Fruit fly (Drosophila melanogaster) whole organism, embryonic: Measurements from ENCODE around the gene CG15880.

Source experiments
- Abd-B ChIP-seq: fragments of 200-800 bp; sonication (Bioruptor generic); optimal IDR thresholded peaks from 2 replicates; lab custom pipeline; 2018; ENCODE audit warnings: missing biosample characterization, mild to moderate bottlenecking, missing genetic modification characterization, moderate library complexity
- CG11695 ChIP-seq: fragments of 200-800 bp; sonication (Bioruptor generic); IDR thresholded peaks from 3 replicates; pipeline ENCODE4 v1.3.6; 2022; ENCODE audit warnings: missing biosample characterization, missing genetic modification characterization
- CG11696 ChIP-seq: fragments of 200-800 bp; sonication (Bioruptor generic); IDR thresholded peaks from 2 replicates; pipeline ENCODE4 v1.3.6; 2022; ENCODE audit warnings: missing biosample characterization, missing genetic modification characterization
- CG1233 ChIP-seq: fragments of 200-800 bp; sonication (Bioruptor generic); optimal IDR thresholded peaks from 4 replicates; lab custom pipeline; 2018; ENCODE audit warnings: missing biosample characterization, mild to moderate bottlenecking, missing genetic modification characterization
- CG12744 ChIP-seq: fragments of 200-800 bp; sonication (Bioruptor generic); optimal IDR thresholded peaks from 2 replicates; lab custom pipeline; 2016; ENCODE audit warnings: missing biosample characterization, missing genetic modification characterization
- CG14441 ChIP-seq: fragments of 200-800 bp; sonication (Bioruptor generic); IDR thresholded peaks from 2 replicates; pipeline ENCODE4 v1.3.6; 2022; ENCODE audit warnings: missing biosample characterization, missing genetic modification characterization
- CG14667 ChIP-seq: fragments of 200-800 bp; sonication (Bioruptor generic); IDR thresholded peaks from 2 replicates; pipeline ENCODE4 v1.3.6; 2022; ENCODE audit warnings: missing biosample characterization, missing genetic modification characterization
- CG1603 ChIP-seq: fragments of 200-800 bp; sonication (Bioruptor generic); optimal IDR thresholded peaks from 2 replicates; lab custom pipeline; 2019; ENCODE audit warnings: missing biosample characterization, mild to moderate bottlenecking, missing genetic modification characterization, moderate library complexity
- CG1647 ChIP-seq: fragments of 200-800 bp; sonication (Bioruptor generic); optimal IDR thresholded peaks from 3 replicates; lab custom pipeline; 2016; ENCODE audit warnings: missing biosample characterization, missing genetic modification characterization
- CG17612 ChIP-seq: fragments of 200-800 bp; sonication (Bioruptor generic); IDR thresholded peaks from 2 replicates; pipeline ENCODE4 v1.3.6; 2022; ENCODE audit warnings: missing biosample characterization, missing genetic modification characterization
- CG17829 ChIP-seq: fragments of 200-800 bp; optimal IDR thresholded peaks from 2 replicates; lab custom pipeline; 2019; ENCODE audit warnings: missing biosample characterization, mild to moderate bottlenecking, missing genetic modification characterization, moderate library complexity
- CG17912 ChIP-seq: fragments of 200-800 bp; sonication (Bioruptor generic); optimal IDR thresholded peaks from 2 replicates; lab custom pipeline; 2018; ENCODE audit warnings: missing biosample characterization, mild to moderate bottlenecking, missing genetic modification characterization
- CG2129 ChIP-seq: fragments of 200-800 bp; sonication (Bioruptor generic); IDR thresholded peaks from 2 replicates; pipeline ENCODE4 v1.3.6; 2022; ENCODE audit warnings: missing biosample characterization, missing genetic modification characterization; ENCODE audit not compliant: partially characterized antibody
- CG30020 ChIP-seq: fragments of 200-800 bp; optimal IDR thresholded peaks from 2 replicates; lab custom pipeline; 2019; ENCODE audit warnings: missing biosample characterization, mild to moderate bottlenecking, missing genetic modification characterization, moderate library complexity
- CG34376 ChIP-seq: fragments of 200-800 bp; sonication (Bioruptor generic); optimal IDR thresholded peaks from 2 replicates; lab custom pipeline; 2018; ENCODE audit warnings: missing biosample characterization, mild to moderate bottlenecking, missing genetic modification characterization
- CG3726 ChIP-seq: fragments of 200-800 bp; sonication (Bioruptor generic); IDR thresholded peaks from 3 replicates; pipeline ENCODE4, ENCODE4 v1.3.6; 2022; ENCODE audit warnings: missing biosample characterization, missing genetic modification characterization
- CG7839 ChIP-seq: fragments of 200-800 bp; sonication (Bioruptor generic); optimal IDR thresholded peaks from 3 replicates; lab custom pipeline; 2018; ENCODE audit warnings: missing biosample characterization, mild to moderate bottlenecking, missing genetic modification characterization, moderate library complexity
- CG8359 ChIP-seq: fragments of 200-800 bp; sonication (Bioruptor generic); optimal IDR thresholded peaks from 2 replicates; lab custom pipeline; 2017; ENCODE audit warnings: missing biosample characterization, mild to moderate bottlenecking, missing genetic modification characterization, borderline replicate concordance
- CG8924 ChIP-seq: fragments of 200-800 bp; optimal IDR thresholded peaks from 3 replicates; lab custom pipeline; 2019; ENCODE audit warnings: missing biosample characterization, mild to moderate bottlenecking, missing genetic modification characterization, moderate library complexity
- CG9215 ChIP-seq: fragments of 200-800 bp; sonication (Bioruptor generic); IDR thresholded peaks from 2 replicates; pipeline ENCODE4 v1.3.6; 2022; ENCODE audit warnings: missing biosample characterization, missing genetic modification characterization
- CTCF ChIP-seq: fragments of 200-800 bp; sonication (Bioruptor generic); optimal IDR thresholded peaks from 2 replicates; lab custom pipeline; 2017; ENCODE audit warnings: missing biosample characterization, mild to moderate bottlenecking, missing genetic modification characterization, moderate library complexity
- Dip2 ChIP-seq: fragments of 200-800 bp; sonication (Bioruptor generic); IDR thresholded peaks from 2 replicates; pipeline ENCODE4 v1.3.6; 2022; ENCODE audit warnings: missing biosample characterization, missing genetic modification characterization
- HLH3B ChIP-seq: fragments of 200-800 bp; sonication (Bioruptor generic); IDR thresholded peaks from 2 replicates; pipeline ENCODE4 v1.3.6; 2022; ENCODE audit warnings: missing biosample characterization, missing genetic modification characterization
- Hr78 ChIP-seq, 2 experiments: fragments of 200-800 bp in 1 of 2; fragments of >200 bp in 1 of 2; sonication (Bioruptor generic) in 1 of 2; optimal IDR thresholded peaks; 2 replicates each; lab custom pipeline; 2017 to 2019; ENCODE audit warnings: missing biosample characterization in 2 of 2, missing genetic modification characterization in 2 of 2, mild to moderate bottlenecking in 1 of 2, moderate library complexity in 1 of 2
- Kr ChIP-seq: fragments of 200-800 bp; sonication (Bioruptor generic); optimal IDR thresholded peaks from 2 replicates; lab custom pipeline; 2017; ENCODE audit warnings: missing biosample characterization, mild to moderate bottlenecking, missing genetic modification characterization
- Nf-YA ChIP-seq: fragments of 200-800 bp; sonication (Bioruptor generic); IDR thresholded peaks from 2 replicates; pipeline ENCODE4 v1.3.6; 2022; ENCODE audit warnings: missing biosample characterization, missing genetic modification characterization
- Ssrp ChIP-seq: fragments of 200-800 bp; sonication (Bioruptor generic); optimal IDR thresholded peaks from 2 replicates; lab custom pipeline; 2018; ENCODE audit warnings: missing biosample characterization, mild to moderate bottlenecking, missing genetic modification characterization, moderate library complexity
- al ChIP-seq: fragments of 200-800 bp; sonication (Bioruptor generic); IDR thresholded peaks from 2 replicates; pipeline ENCODE4 v1.3.6; 2022; ENCODE audit warnings: missing biosample characterization, missing genetic modification characterization
- aop ChIP-seq: fragments of 200-800 bp; sonication (Bioruptor generic); IDR thresholded peaks from 2 replicates; pipeline ENCODE4 v1.3.6; 2022; ENCODE audit warnings: missing biosample characterization, missing genetic modification characterization
- ara ChIP-seq: fragments of 200-800 bp; sonication (Bioruptor generic); IDR thresholded peaks from 2 replicates; pipeline ENCODE4 v1.3.6; 2022; ENCODE audit warnings: missing biosample characterization, missing genetic modification characterization
- bcd ChIP-seq: fragments of 200-800 bp; sonication (Bioruptor generic); optimal IDR thresholded peaks from 2 replicates; lab custom pipeline; 2017; ENCODE audit warnings: missing biosample characterization, mild to moderate bottlenecking, missing genetic modification characterization
- dm ChIP-seq: fragments of 200-800 bp; sonication (Bioruptor generic); optimal IDR thresholded peaks from 3 replicates; lab custom pipeline; 2016; ENCODE audit warnings: missing biosample characterization, missing genetic modification characterization
- dmrt99B ChIP-seq: fragments of 200-800 bp; sonication (Bioruptor generic); optimal IDR thresholded peaks from 2 replicates; lab custom pipeline; 2018; ENCODE audit warnings: missing biosample characterization, mild to moderate bottlenecking, missing genetic modification characterization, moderate library complexity
- en ChIP-seq: fragments of 200-800 bp; sonication (Bioruptor generic); optimal IDR thresholded peaks from 2 replicates; lab custom pipeline; 2016; ENCODE audit warnings: missing biosample characterization, missing genetic modification characterization
- esg ChIP-seq: fragments of 200-800 bp; sonication (Bioruptor generic); conservative IDR thresholded peaks from 2 replicates; pipeline ENCODE4 v1.3.6; 2022; ENCODE audit warnings: missing biosample characterization, missing genetic modification characterization
- hbn ChIP-seq: fragments of 200-800 bp; sonication (Bioruptor generic); IDR thresholded peaks from 2 replicates; pipeline ENCODE4 v1.3.6; 2022; ENCODE audit warnings: missing biosample characterization, missing genetic modification characterization; ENCODE audit not compliant: partially characterized antibody
- hth ChIP-seq: fragments of >200 bp; optimal IDR thresholded peaks from 2 replicates; lab custom pipeline; 2017; ENCODE audit warnings: inconsistent platforms
- jumu ChIP-seq: fragments of 200-800 bp; sonication (Bioruptor generic); optimal IDR thresholded peaks from 3 replicates; lab custom pipeline; 2016; ENCODE audit warnings: missing biosample characterization, missing genetic modification characterization
- luna ChIP-seq: fragments of 200-800 bp; sonication (Bioruptor generic); optimal IDR thresholded peaks from 2 replicates; lab custom pipeline; 2016; ENCODE audit warnings: missing biosample characterization, missing genetic modification characterization
- otp ChIP-seq: fragments of 200-800 bp; sonication (Bioruptor generic); IDR thresholded peaks from 3 replicates; pipeline ENCODE4, ENCODE4 v1.3.6; 2022; ENCODE audit warnings: missing biosample characterization, missing genetic modification characterization
- pnt ChIP-seq: fragments of 200-800 bp; sonication (Bioruptor generic); optimal IDR thresholded peaks from 3 replicates; lab custom pipeline; 2016; ENCODE audit warnings: missing biosample characterization, missing genetic modification characterization
- sc ChIP-seq, 3 experiments: fragments of >200 bp in 2 of 3; fragments of 200-800 bp in 1 of 3; sonication (Bioruptor generic) in 1 of 3; optimal IDR thresholded peaks; 2 replicates in 2 of 3; 3 replicates in 1 of 3; lab custom pipeline; 2017; ENCODE audit warnings: mild to moderate bottlenecking in 1 of 3, missing biosample characterization in 1 of 3, missing genetic modification characterization in 1 of 3, missing genetic modification reagents in 1 of 3
- slbo ChIP-seq: fragments of 200-800 bp; sonication (Bioruptor generic); IDR thresholded peaks from 2 replicates; pipeline ENCODE4 v1.3.6; 2022; ENCODE audit warnings: missing biosample characterization, missing genetic modification characterization
- sug ChIP-seq: fragments of 200-800 bp; optimal IDR thresholded peaks from 2 replicates; lab custom pipeline; 2019; ENCODE audit warnings: missing biosample characterization, mild to moderate bottlenecking, missing genetic modification characterization, moderate library complexity
- tup ChIP-seq: fragments of 200-800 bp; sonication (Bioruptor generic); optimal IDR thresholded peaks from 2 replicates; lab custom pipeline; 2016; ENCODE audit warnings: missing biosample characterization, mild to moderate bottlenecking, missing genetic modification characterization, moderate library complexity
- unpg ChIP-seq: fragments of 200-800 bp; sonication (Bioruptor generic); optimal IDR thresholded peaks from 3 replicates; lab custom pipeline; 2018; ENCODE audit warnings: missing biosample characterization, mild to moderate bottlenecking, missing genetic modification characterization, moderate library complexity
- vvl ChIP-seq: fragments of 200-800 bp; sonication (Bioruptor generic); IDR thresholded peaks from 2 replicates; pipeline ENCODE4 v1.3.6; 2022; ENCODE audit warnings: missing biosample characterization, missing genetic modification characterization
- wdn ChIP-seq: fragments of 200-800 bp; sonication (Bioruptor generic); IDR thresholded peaks from 2 replicates; pipeline ENCODE4 v1.3.6; 2022; ENCODE audit warnings: missing biosample characterization, missing genetic modification characterization
- wor ChIP-seq: fragments of 200-800 bp; sonication (Bioruptor generic); IDR thresholded peaks from 2 replicates; pipeline ENCODE4 v1.3.6; 2022; ENCODE audit warnings: missing biosample characterization, missing genetic modification characterization
- z ChIP-seq: fragments of 200-800 bp; sonication (Bioruptor generic); IDR thresholded peaks from 3 replicates; pipeline ENCODE4 v1.3.6; 2022; ENCODE audit warnings: missing biosample characterization, missing genetic modification characterization
- zf30C ChIP-seq: fragments of 200-800 bp; sonication (Bioruptor generic); optimal IDR thresholded peaks from 3 replicates; lab custom pipeline; 2018; ENCODE audit warnings: missing biosample characterization, mild to moderate bottlenecking, missing genetic modification characterization

The CG15880 gene

DNA sequence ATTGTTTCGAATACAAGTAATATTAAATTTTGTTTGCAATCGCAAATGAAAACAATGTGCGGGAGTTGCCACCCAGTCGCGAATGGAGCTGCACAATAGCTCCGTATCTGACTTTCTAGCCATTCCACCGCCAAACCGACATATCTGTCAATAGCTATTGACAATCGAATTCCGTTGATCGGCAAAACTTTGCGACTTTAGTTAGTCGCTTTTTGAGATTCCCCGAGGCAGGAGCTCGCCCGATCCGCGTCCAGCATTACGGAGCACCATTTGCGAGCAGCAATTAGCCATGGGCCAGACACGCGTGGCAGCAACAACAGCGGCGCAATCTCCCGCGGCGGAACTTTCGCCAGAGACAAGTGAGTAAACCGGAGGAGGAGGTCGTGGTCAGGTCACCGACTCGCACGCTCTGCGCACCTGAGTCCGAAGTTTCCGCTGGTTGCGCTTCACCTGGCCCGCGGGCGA is 34.9 kb upstream of the CG15880 start, which contains the start of the genes CG4291 and kraken (continued):
- TF ChIP-seq CG34376 (GFP tag; lab: Kevin White, UChicago) (peak; percentile 58), CG2129 (no peak), otp (no peak), vvl (GFP tag; lab: Robert Waterston, UW) (peak; percentile 80), CG1603 (tag; lab: Kevin White, UChicago) (peak; percentile 81), hbn (peak; percentile 12; the same call in 1 of the 2 replicates), sug (peak; percentile 69), unpg (GFP tag; lab: Kevin White, UChicago) (peak; percentile 44), hth (no peak), al (0 out of 2 replicates have a peak, but pooled peaks have one; percentile 18), Ssrp (tag; lab: Kevin White, UChicago) (peak; percentile 2), zf30C (GFP tag; lab: Kevin White, UChicago) (no peak), pnt (GFP tag; lab: Kevin White, UChicago) (peak; percentile 58), CG17829 (tag; lab: Kevin White, UChicago) (peak; percentile 70), CG3726 (GFP tag; lab: Robert Waterston, UW) (no peak), Nf-YA (GFP tag; lab: Robert Waterston, UW) (no peak), tup (GFP tag; lab: Kevin White, UChicago) (no peak), CG1647 (GFP tag; lab: Kevin White, UChicago) (no peak), wor (GFP tag; lab: Robert Waterston, UW) (no peak), jumu (no peak), CG11696 (no peak), slbo (peak; percentile 85), dmrt99B (tag; lab: Kevin White, UChicago) (peak; percentile 35), CG14667 (GFP tag; lab: Robert Waterston, UW) (peak; percentile 26; the same call in 1 of the 2 replicates), Kr (GFP tag; lab: Kevin White, UChicago) (no peak), CG7839 (peak; percentile 40), CG9215 (GFP tag; lab: Robert Waterston, UW) (peak; percentile 37; the same call in 1 of the 2 replicates), en (GFP tag; lab: Kevin White, UChicago) (peak; percentile 0), luna (GFP tag; lab: Kevin White, UChicago) (no peak), CG8924 (tag; lab: Kevin White, UChicago) (peak; percentile 65), CG12744 (GFP tag; lab: Kevin White, UChicago) (peak; percentile 43), z (GFP tag; lab: Robert Waterston, UW) (no peak), aop (GFP tag; lab: Robert Waterston, UW) (peak; percentile 62; the same call in 1 of the 2 replicates), ara (GFP tag; lab: Robert Waterston, UW) (peak; percentile 63; the same call in 1 of the 2 replicates), Abd-B (no peak), Dip2 (GFP tag; lab: Robert Waterston, UW) (no peak), CTCF (GFP tag; lab: Kevin White, UChicago) (peak; percentile 29), CG14441 (GFP tag; lab: Robert Waterston, UW) (peak; percentile 57), bcd (GFP tag; lab: Kevin White, UChicago) (no peak), esg (no peak), CG17912 (GFP tag; lab: Kevin White, UChicago) (peak; percentile 58), CG11695 (GFP tag; lab: Robert Waterston, UW) (no peak), CG8359 (no peak), CG30020 (peak; percentile 27), dm (GFP tag; lab: Kevin White, UChicago) (peak; percentile 38), CG1233 (GFP tag; lab: Kevin White, UChicago) (peak; percentile 2), wdn (GFP tag; lab: Robert Waterston, UW) (peak; percentile 67), HLH3B (GFP tag; lab: Robert Waterston, UW) (peak; percentile 22; the same call in 1 of the 2 replicates), CG17612 (GFP tag; lab: Robert Waterston, UW) (peak; percentile 31; the same call in 1 of the 2 replicates), Hr78 (GFP tag; optimal IDR thresholded peaks at IDR 0.05; lab: Kevin White, UChicago) (peak in 1 of 2 experiments; percentile 84), sc (optimal IDR thresholded peaks at IDR 0.05; lab: Kevin White, UChicago) (no peak), sc (GFP tag; optimal IDR thresholded peaks at IDR 0.05; lab: Kevin White, UChicago) (no peak)
